Fruit fly (Drosophila melanogaster): ENCODE measurements around the gene CG15422.

dm6 chr2L:4021608-4022342, 17.0 kb downstream of the CG15422 start:
- TF ChIP-seq Mnt (GFP tag; optimal IDR thresholded peaks at IDR 0.05) (no peak), CG12768 (GFP tag; optimal IDR thresholded peaks at IDR 0.05) (no peak), CG33017 (tag; optimal IDR thresholded peaks at IDR 0.05) (no peak), ovo (GFP tag; optimal IDR thresholded peaks at IDR 0.05) (no peak)

Measured in whole organism, adult.